Worm (Caenorhabditis elegans) whole organism, L3 larva: ENCODE measurements around the gene C50E10.1.

Source experiments
- R02D3.7 ChIP-seq: fragments of 150-350 bp; optimal IDR thresholded peaks from 2 replicates; lab custom pipeline; 2014; ENCODE audit warnings: missing biosample characterization, missing genetic modification characterization
- ZK546.5 ChIP-seq: sonication (generic microtip); optimal IDR thresholded peaks from 2 replicates; lab custom pipeline; 2017; ENCODE audit warnings: missing biosample characterization, missing genetic modification characterization
- aly-2 ChIP-seq: fragments of 150-350 bp; optimal IDR thresholded peaks from 2 replicates; lab custom pipeline; 2014; ENCODE audit warnings: missing biosample characterization, missing genetic modification characterization
- ama-1 ChIP-seq: fragments of 150-350 bp; optimal IDR thresholded peaks from 2 replicates; lab custom pipeline; 2018
- ceh-28 ChIP-seq: fragments of 150-350 bp; optimal IDR thresholded peaks from 2 replicates; lab custom pipeline; 2014; ENCODE audit warnings: missing biosample characterization, missing genetic modification reagents, missing genetic modification characterization
- ceh-82 ChIP-seq: fragments of 150-350 bp; optimal IDR thresholded peaks from 2 replicates; lab custom pipeline; 2014; ENCODE audit warnings: missing biosample characterization, missing genetic modification characterization
- daf-12 ChIP-seq: fragments of 150-350 bp; optimal IDR thresholded peaks from 2 replicates; lab custom pipeline; 2014; ENCODE audit warnings: missing biosample characterization, missing genetic modification reagents, missing genetic modification characterization
- egl-27 ChIP-seq: sonication (generic microtip); optimal IDR thresholded peaks from 4 replicates; lab custom pipeline; 2017; ENCODE audit warnings: missing biosample characterization, missing genetic modification reagents, missing genetic modification characterization
- elt-2 ChIP-seq: sonication (generic microtip); optimal IDR thresholded peaks from 2 replicates; lab custom pipeline; 2016; ENCODE audit warnings: missing genetic modification reagents, mild to moderate bottlenecking, missing genetic modification characterization, missing compliant biosample characterization
- elt-3 ChIP-seq, 3 experiments: fragments of 150-350 bp in 1 of 3; sonication (generic microtip) in 2 of 3; optimal IDR thresholded peaks; 2 replicates in 2 of 3; 4 replicates in 1 of 3; lab custom pipeline; 2014 to 2017; ENCODE audit warnings: missing biosample characterization in 3 of 3, missing genetic modification characterization in 3 of 3
- eor-1 ChIP-seq, 2 experiments: fragments of 150-350 bp; optimal IDR thresholded peaks; 2 replicates each; lab custom pipeline; 2014 to 2018; ENCODE audit warnings: missing biosample characterization in 2 of 2, missing genetic modification characterization in 2 of 2
- fkh-10 ChIP-seq: sonication (generic microtip); optimal IDR thresholded peaks from 2 replicates; lab custom pipeline; 2017; ENCODE audit warnings: missing biosample characterization, missing genetic modification reagents, missing genetic modification characterization
- fkh-2 ChIP-seq: fragments of 150-350 bp; optimal IDR thresholded peaks from 2 replicates; lab custom pipeline; 2014; ENCODE audit warnings: missing biosample characterization, missing genetic modification reagents, missing genetic modification characterization
- fos-1 ChIP-seq: fragments of 150-350 bp; optimal IDR thresholded peaks from 2 replicates; lab custom pipeline; 2014; ENCODE audit warnings: missing biosample characterization, missing genetic modification characterization
- jun-1 ChIP-seq: fragments of 150-350 bp; optimal IDR thresholded peaks from 2 replicates; lab custom pipeline; 2014; ENCODE audit warnings: missing biosample characterization, missing genetic modification reagents, missing genetic modification characterization
- lin-39 ChIP-seq: fragments of 150-350 bp; optimal IDR thresholded peaks from 2 replicates; lab custom pipeline; 2018; ENCODE audit warnings: missing biosample characterization, missing genetic modification reagents, missing genetic modification characterization
- lsy-12 ChIP-seq: sonication (generic microtip); optimal IDR thresholded peaks from 2 replicates; lab custom pipeline; 2016; ENCODE audit warnings: mild to moderate bottlenecking, missing genetic modification characterization, missing compliant biosample characterization
- mdl-1 ChIP-seq: fragments of 150-350 bp; optimal IDR thresholded peaks from 2 replicates; lab custom pipeline; 2014; ENCODE audit warnings: missing biosample characterization, missing genetic modification characterization
- mml-1 ChIP-seq: fragments of 150-350 bp; sonication (generic microtip); optimal IDR thresholded peaks from 3 replicates; lab custom pipeline; 2014; ENCODE audit warnings: missing biosample characterization, missing genetic modification characterization
- nhr-11 ChIP-seq: fragments of 150-350 bp; optimal IDR thresholded peaks from 2 replicates; lab custom pipeline; 2014; ENCODE audit warnings: missing biosample characterization, missing genetic modification characterization
- nhr-12 ChIP-seq: fragments of 150-350 bp; optimal IDR thresholded peaks from 2 replicates; lab custom pipeline; 2014; ENCODE audit warnings: missing biosample characterization, missing genetic modification characterization
- nhr-23 ChIP-seq: fragments of 150-350 bp; optimal IDR thresholded peaks from 2 replicates; lab custom pipeline; 2014; ENCODE audit warnings: missing biosample characterization, missing genetic modification reagents, missing genetic modification characterization
- nhr-237 ChIP-seq: fragments of 150-350 bp; optimal IDR thresholded peaks from 2 replicates; lab custom pipeline; 2014; ENCODE audit warnings: missing biosample characterization, missing genetic modification characterization
- nhr-28 ChIP-seq: fragments of 150-350 bp; optimal IDR thresholded peaks from 2 replicates; lab custom pipeline; 2014; ENCODE audit warnings: missing biosample characterization, missing genetic modification characterization
- nhr-43 ChIP-seq: sonication (generic microtip); optimal IDR thresholded peaks from 2 replicates; lab custom pipeline; 2016; ENCODE audit warnings: mild to moderate bottlenecking, missing genetic modification characterization, missing compliant biosample characterization; ENCODE audit not compliant: poor library complexity, severe bottlenecking
- nhr-67 ChIP-seq: fragments of 150-350 bp; optimal IDR thresholded peaks from 2 replicates; lab custom pipeline; 2014; ENCODE audit warnings: missing biosample characterization, missing genetic modification characterization
- nhr-76 ChIP-seq: fragments of 150-350 bp; sonication (generic microtip); optimal IDR thresholded peaks from 5 replicates; lab custom pipeline; 2014; ENCODE audit warnings: missing biosample characterization, missing genetic modification characterization
- pqm-1 ChIP-seq: fragments of 150-350 bp; optimal IDR thresholded peaks from 2 replicates; lab custom pipeline; 2017; ENCODE audit warnings: missing biosample characterization, missing genetic modification characterization, inconsistent platforms
- sea-2 ChIP-seq: fragments of 150-350 bp; sonication (generic microtip); optimal IDR thresholded peaks from 4 replicates; lab custom pipeline; 2014; ENCODE audit warnings: missing biosample characterization, missing genetic modification reagents, missing genetic modification characterization
- skn-1 ChIP-seq: fragments of 150-350 bp; optimal IDR thresholded peaks from 2 replicates; lab custom pipeline; 2014; ENCODE audit warnings: missing biosample characterization, missing genetic modification characterization
- snpc-4 ChIP-seq: fragments of 150-350 bp; optimal IDR thresholded peaks from 2 replicates; lab custom pipeline; 2014; ENCODE audit warnings: missing biosample characterization, missing genetic modification characterization
- tbx-2 ChIP-seq: sonication (generic microtip); optimal IDR thresholded peaks from 2 replicates; lab custom pipeline; 2016; ENCODE audit warnings: mild to moderate bottlenecking, missing genetic modification characterization, missing compliant biosample characterization
- unc-39 ChIP-seq: sonication (generic microtip); optimal IDR thresholded peaks from 4 replicates; lab custom pipeline; 2017; ENCODE audit warnings: missing biosample characterization, missing genetic modification characterization
- unc-62 ChIP-seq: fragments of 150-350 bp; sonication (generic microtip); optimal IDR thresholded peaks from 4 replicates; lab custom pipeline; 2014; ENCODE audit warnings: missing biosample characterization, missing genetic modification reagents, missing genetic modification characterization
- ztf-11 ChIP-seq: fragments of 150-350 bp; optimal IDR thresholded peaks from 2 replicates; lab custom pipeline; 2014; ENCODE audit warnings: missing biosample characterization, missing genetic modification characterization
- ztf-4 ChIP-seq: fragments of 150-350 bp; optimal IDR thresholded peaks from 2 replicates; lab custom pipeline; 2014; ENCODE audit warnings: missing biosample characterization, missing genetic modification characterization

C50E10.1 gene

DNA sequence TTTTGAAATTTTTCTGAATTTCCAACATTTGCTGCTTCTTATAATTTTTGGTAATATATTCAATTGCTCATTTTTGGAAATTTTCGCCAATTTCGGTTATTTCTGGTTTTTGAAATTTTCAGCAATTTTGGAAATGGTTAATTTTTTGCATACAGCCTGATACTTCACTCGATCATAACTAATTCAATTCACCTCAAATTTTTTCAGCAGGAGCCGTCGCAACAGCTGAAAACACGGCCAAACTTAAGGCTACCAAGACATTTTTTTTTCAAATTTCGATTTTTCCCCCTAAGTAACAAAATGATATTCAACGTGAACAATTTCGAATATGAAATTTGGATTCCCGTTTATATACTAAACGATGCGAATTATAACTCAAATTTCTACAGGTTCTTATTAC lies 33.2 kb upstream of the C50E10.1 start, which contains the start of gene sre-52:
TSS of gene sre-52 (plus strand) at position 301 of the 400 bp plus-strand sequence.
- TF ChIP-seq ztf-4 (tag; lab: Kevin White, UChicago) (no peak), nhr-28 (tag; lab: Kevin White, UChicago) (no peak), mml-1 (tag; lab: Kevin White, UChicago) (no peak), tbx-2 (tag; lab: Kevin White, UChicago) (no peak), nhr-12 (no peak), aly-2 (no peak), fkh-10 (GFP tag; lab: Kevin White, UChicago) (no peak), daf-12 (tag; lab: Kevin White, UChicago) (no peak), mdl-1 (tag; lab: Kevin White, UChicago) (no peak), elt-2 (tag; lab: Kevin White, UChicago) (no peak), unc-62 (GFP tag; lab: Kevin White, UChicago) (no peak), sea-2 (no peak)

DNA sequence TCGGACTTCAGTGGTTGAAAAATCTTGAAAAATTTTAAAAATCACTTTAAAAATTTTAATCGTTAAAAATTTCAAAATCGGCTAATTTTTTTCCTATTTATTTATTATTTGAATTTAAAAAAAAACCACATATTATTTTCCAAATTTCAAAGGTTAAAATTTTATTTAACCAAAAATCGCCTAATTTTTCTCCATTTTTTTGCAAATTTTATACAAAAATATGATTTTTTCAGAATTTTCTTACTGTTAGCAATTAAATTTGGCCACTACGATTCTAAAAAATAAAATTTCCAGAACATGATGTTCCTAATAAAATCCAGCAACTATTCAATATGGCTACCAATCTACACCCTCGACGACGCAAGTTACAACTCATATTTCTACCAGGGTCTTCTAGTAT lies 30.4 kb upstream of the C50E10.1 start, which contains the start of gene sre-54:
TSS of gene sre-54 (plus strand) at position 301 of the 400 bp plus-strand sequence.
- no peak for TF ChIP-seq nhr-43 (tag; lab: Kevin White, UChicago)
- TF ChIP-seq ceh-82, result no peak
- TF ChIP-seq nhr-23, result no peak
- TF ChIP-seq egl-27 (tag; lab: Kevin White, UChicago), result no peak
- no peak for TF ChIP-seq eor-1 (tag; optimal IDR thresholded peaks at IDR 0.05; lab: Kevin White, UChicago)
- no peak for TF ChIP-seq mdl-1 (tag; lab: Kevin White, UChicago)
- no peak for TF ChIP-seq ama-1
- TF ChIP-seq sea-2, result no peak
- no peak for TF ChIP-seq pqm-1 (tag; lab: Kevin White, UChicago)
- no peak for TF ChIP-seq ZK546.5 (tag; lab: Kevin White, UChicago)
- TF ChIP-seq mml-1 (tag; lab: Kevin White, UChicago), result no peak

DNA sequence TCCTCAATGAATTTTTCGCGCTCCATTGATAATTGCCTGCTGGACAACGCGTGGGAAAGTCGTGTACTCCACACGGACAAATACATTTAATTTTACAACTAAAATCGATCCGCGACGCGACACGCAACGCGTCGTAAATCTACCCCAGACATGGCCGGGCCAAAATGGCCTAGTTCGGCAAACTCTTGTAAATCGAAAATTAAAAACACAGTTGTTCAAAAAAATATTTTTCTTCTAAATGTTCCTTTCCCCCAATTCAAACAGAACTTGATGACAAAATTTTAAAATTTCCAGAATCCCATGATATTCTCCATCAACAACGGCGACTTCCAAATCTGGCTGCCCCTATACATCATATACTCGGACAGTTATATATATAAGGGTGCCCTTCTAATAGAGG lies 26.7 kb upstream of the C50E10.1 start, which contains the start of gene sre-55:
TSS of gene sre-55 (plus strand) at position 301 of the 400 bp plus-strand sequence.
- no peak for TF ChIP-seq ceh-82
- no peak for TF ChIP-seq nhr-67 (tag; lab: Kevin White, UChicago)
- no peak for TF ChIP-seq elt-2 (tag; lab: Kevin White, UChicago)
- TF ChIP-seq lsy-12 (tag; lab: Kevin White, UChicago), result no peak
- TF ChIP-seq pqm-1 (tag; lab: Kevin White, UChicago), result no peak
- no peak for TF ChIP-seq unc-62 (GFP tag; lab: Kevin White, UChicago)
- no peak for TF ChIP-seq nhr-12
- TF ChIP-seq nhr-28 (tag; lab: Kevin White, UChicago), result no peak
- TF ChIP-seq R02D3.7 (tag; lab: Kevin White, UChicago), result no peak
- no peak for TF ChIP-seq ZK546.5 (tag; lab: Kevin White, UChicago)
- no peak for TF ChIP-seq nhr-76 (tag; lab: Kevin White, UChicago)
- no peak for TF ChIP-seq tbx-2 (tag; lab: Kevin White, UChicago)
- TF ChIP-seq fos-1, result no peak
- no peak for TF ChIP-seq mml-1 (tag; lab: Kevin White, UChicago)
- TF ChIP-seq unc-39 (tag; lab: Kevin White, UChicago), result no peak
- no peak for TF ChIP-seq egl-27 (tag; lab: Kevin White, UChicago)
- TF ChIP-seq jun-1 (tag; lab: Kevin White, UChicago), result no peak
- TF ChIP-seq ztf-4 (tag; lab: Kevin White, UChicago), result no peak
- TF ChIP-seq mdl-1 (tag; lab: Kevin White, UChicago), result no peak

DNA sequence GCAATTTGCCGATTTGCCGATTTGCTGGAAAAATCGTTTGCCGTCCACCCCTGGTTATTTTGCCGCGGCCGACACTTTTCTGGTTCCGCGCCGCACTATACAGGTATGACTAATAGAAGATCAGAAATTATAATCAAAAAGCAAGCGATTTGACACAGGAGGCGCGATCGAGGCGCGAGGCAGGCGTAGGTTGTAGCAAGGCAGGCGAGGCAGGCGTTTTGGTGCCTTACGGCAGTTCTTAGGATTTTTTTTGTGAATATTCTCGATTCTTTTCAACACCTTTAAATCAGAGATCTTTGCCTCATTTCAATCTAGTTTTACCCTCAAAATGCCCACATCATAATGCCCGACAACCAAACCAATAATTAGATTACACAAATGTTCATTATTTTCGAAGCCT lies 21.9 kb upstream of the C50E10.1 start, which contains the start of gene sre-56:
TSS of gene sre-56 (plus strand) at position 301 of the 400 bp plus-strand sequence.
- TF ChIP-seq fkh-2 (tag; lab: Kevin White, UChicago) (no peak), nhr-237 (no peak), ceh-82 (no peak), elt-3 (tag; optimal IDR thresholded peaks at IDR 0.05; lab: Kevin White, UChicago) (no peak), ceh-28 (no peak), lin-39 (tag; lab: Kevin White, UChicago) (no peak), skn-1 (tag; lab: Kevin White, UChicago) (no peak), nhr-76 (tag; lab: Kevin White, UChicago) (no peak), unc-39 (tag; lab: Kevin White, UChicago) (no peak), nhr-11 (no peak), nhr-43 (tag; lab: Kevin White, UChicago) (no peak), mml-1 (tag; lab: Kevin White, UChicago) (no peak), nhr-28 (tag; lab: Kevin White, UChicago) (no peak), fkh-10 (GFP tag; lab: Kevin White, UChicago) (no peak), tbx-2 (tag; lab: Kevin White, UChicago) (no peak), pqm-1 (tag; lab: Kevin White, UChicago) (no peak), nhr-23 (no peak), ztf-11 (tag; lab: Kevin White, UChicago) (no peak), snpc-4 (tag; lab: Kevin White, UChicago) (no peak)
- TF ChIP-seq, all 47 proteins: peak for 0
